Fruit fly (Drosophila melanogaster) whole organism, wandering third instar larva: ENCODE results near the gene jvl.

Experiments used
- Abd-B ChIP-seq: fragments of >200 bp; optimal IDR thresholded peaks from 2 replicates; lab custom pipeline; 2017; ENCODE audit warnings: missing biosample characterization, missing genetic modification characterization
- CG32264 ChIP-seq: fragments of 200-800 bp; sonication (Bioruptor generic); optimal IDR thresholded peaks from 2 replicates; lab custom pipeline; 2016; ENCODE audit warnings: missing biosample characterization, missing genetic modification characterization
- CG9705 ChIP-seq: fragments of 200-800 bp; sonication (Bioruptor generic); optimal IDR thresholded peaks from 2 replicates; lab custom pipeline; 2018; ENCODE audit warnings: missing biosample characterization, mild to moderate bottlenecking, missing genetic modification characterization
- CrebA ChIP-seq: fragments of 200-800 bp; sonication (Bioruptor generic); optimal IDR thresholded peaks from 2 replicates; lab custom pipeline; 2016; ENCODE audit warnings: missing biosample characterization, mild to moderate bottlenecking, missing genetic modification characterization, borderline replicate concordance
- Dif ChIP-seq: fragments of 200-275, 200-300 bp; sonication (Bioruptor generic); optimal IDR thresholded peaks from 2 replicates; lab custom pipeline; 2018; ENCODE audit warnings: missing biosample characterization, missing genetic modification characterization; ENCODE audit not compliant: partially characterized antibody
- GATAd ChIP-seq: sonication (Bioruptor generic); optimal IDR thresholded peaks from 2 replicates; lab custom pipeline; 2016; ENCODE audit warnings: missing biosample characterization, missing genetic modification characterization
- HLH106 ChIP-seq: fragments of 200-800 bp; optimal IDR thresholded peaks from 3 replicates; lab custom pipeline; 2019; ENCODE audit warnings: missing biosample characterization, mild to moderate bottlenecking, missing genetic modification characterization, moderate library complexity
- Hnf4 ChIP-seq: fragments of 200-800 bp; sonication (Bioruptor generic); optimal IDR thresholded peaks from 2 replicates; lab custom pipeline; 2016; ENCODE audit warnings: missing biosample characterization, mild to moderate bottlenecking, missing genetic modification characterization
- Hr78 ChIP-seq: fragments of >200 bp; optimal IDR thresholded peaks from 2 replicates; lab custom pipeline; 2017; ENCODE audit warnings: missing biosample characterization, missing genetic modification characterization
- Hr83 ChIP-seq: fragments of 200-300 bp; sonication (Bioruptor generic); optimal IDR thresholded peaks from 2 replicates; lab custom pipeline; 2016; ENCODE audit warnings: missing biosample characterization, mild to moderate bottlenecking, missing genetic modification characterization, moderate library complexity; ENCODE audit not compliant: poor library complexity, severe bottlenecking
- Mio ChIP-seq: sonication (Bioruptor generic); optimal IDR thresholded peaks from 2 replicates; lab custom pipeline; 2016; ENCODE audit warnings: missing biosample characterization, missing genetic modification characterization
- Myc ChIP-seq: fragments of >200 bp; optimal IDR thresholded peaks from 2 replicates; lab custom pipeline; 2017
- N ChIP-seq: fragments of >200 bp; optimal IDR thresholded peaks from 2 replicates; lab custom pipeline; 2018; ENCODE audit warnings: missing biosample characterization, missing external identifiers, missing genetic modification characterization
- OdsH ChIP-seq: fragments of 200-800 bp; sonication (Bioruptor generic); optimal IDR thresholded peaks from 2 replicates; lab custom pipeline; 2016; ENCODE audit warnings: missing biosample characterization, mild to moderate bottlenecking, missing genetic modification characterization
- Rel ChIP-seq, 2 experiments: fragments of 200-800 bp; sonication (Bioruptor generic) in 1 of 2; optimal IDR thresholded peaks; 2 replicates in 1 of 2; 3 replicates in 1 of 2; lab custom pipeline; 2016 to 2019; ENCODE audit warnings: mild to moderate bottlenecking in 2 of 2, missing biosample characterization in 2 of 2, missing genetic modification characterization in 2 of 2, moderate library complexity in 1 of 2
- Sp1 ChIP-seq: fragments of 200-800 bp; sonication (Bioruptor generic); optimal IDR thresholded peaks from 3 replicates; lab custom pipeline; 2019; ENCODE audit warnings: missing biosample characterization, mild to moderate bottlenecking, missing genetic modification characterization, moderate library complexity
- Vsx2 ChIP-seq: fragments of 200-300, 225-300 bp; sonication (Bioruptor generic); optimal IDR thresholded peaks from 2 replicates; lab custom pipeline; 2018; ENCODE audit warnings: missing biosample characterization, missing genetic modification characterization; ENCODE audit not compliant: partially characterized antibody
- brk ChIP-seq: fragments of 200-800 bp; sonication (Bioruptor generic); optimal IDR thresholded peaks from 2 replicates; lab custom pipeline; 2016; ENCODE audit warnings: missing biosample characterization, mild to moderate bottlenecking, missing genetic modification characterization
- dl ChIP-seq, 2 experiments: fragments of 175-275, 200-275 bp in 1 of 2; fragments of 200-275 bp in 1 of 2; sonication (Bioruptor generic); optimal IDR thresholded peaks; lab custom pipeline; 2018; ENCODE audit warnings: mild to moderate bottlenecking in 2 of 2, missing biosample characterization in 2 of 2, missing genetic modification characterization in 2 of 2, moderate library complexity in 2 of 2; ENCODE audit not compliant: partially characterized antibody in 2 of 2, insufficient read depth in 1 of 2
- dmrt93B ChIP-seq: fragments of 200-800 bp; sonication (Bioruptor generic); optimal IDR thresholded peaks from 2 replicates; lab custom pipeline; 2018; ENCODE audit warnings: missing biosample characterization, mild to moderate bottlenecking, missing genetic modification characterization
- dsf ChIP-seq: sonication (Bioruptor generic); optimal IDR thresholded peaks from 2 replicates; lab custom pipeline; 2016; ENCODE audit warnings: missing biosample characterization, missing genetic modification characterization, borderline replicate concordance
- ey ChIP-seq: fragments of 200-800 bp; sonication (Bioruptor generic); optimal IDR thresholded peaks from 2 replicates; lab custom pipeline; 2016; ENCODE audit warnings: missing biosample characterization, missing genetic modification characterization
- foxo ChIP-seq, 2 experiments: fragments of 200-800 bp; sonication (Bioruptor generic); optimal IDR thresholded peaks; 2 replicates in 1 of 2; 3 replicates in 1 of 2; lab custom pipeline; 2016 to 2017; ENCODE audit warnings: missing biosample characterization in 2 of 2, missing genetic modification characterization in 2 of 2
- h ChIP-seq: fragments of 200-800 bp; sonication (Bioruptor generic); optimal IDR thresholded peaks from 3 replicates; lab custom pipeline; 2016; ENCODE audit warnings: missing biosample characterization, mild to moderate bottlenecking, missing genetic modification characterization
- jim ChIP-seq: fragments of 175-275, 200-325 bp; sonication (Bioruptor generic); optimal IDR thresholded peaks from 2 replicates; lab custom pipeline; 2016; ENCODE audit warnings: missing biosample characterization, mild to moderate bottlenecking, missing genetic modification characterization
- lola ChIP-seq: fragments of >200 bp; optimal IDR thresholded peaks from 2 replicates; lab custom pipeline; 2017; ENCODE audit warnings: missing biosample characterization, missing genetic modification characterization
- pan ChIP-seq: fragments of >200 bp; optimal IDR thresholded peaks from 2 replicates; lab custom pipeline; 2017
- psq ChIP-seq: fragments of 200-800 bp; sonication (Bioruptor generic); optimal IDR thresholded peaks from 3 replicates; lab custom pipeline; 2017; ENCODE audit warnings: missing biosample characterization, mild to moderate bottlenecking, missing genetic modification characterization, moderate library complexity
- rgr ChIP-seq: fragments of 200-800 bp; sonication (Bioruptor generic); optimal IDR thresholded peaks from 3 replicates; lab custom pipeline; 2016; ENCODE audit warnings: missing biosample characterization, mild to moderate bottlenecking, missing genetic modification characterization
- sage ChIP-seq: fragments of 200-800 bp; sonication (Bioruptor generic); optimal IDR thresholded peaks from 2 replicates; lab custom pipeline; 2016; ENCODE audit warnings: missing biosample characterization, mild to moderate bottlenecking, missing genetic modification characterization
- tai ChIP-seq: sonication (Bioruptor generic); optimal IDR thresholded peaks from 2 replicates; lab custom pipeline; 2016; ENCODE audit warnings: missing biosample characterization, missing genetic modification characterization
- usp ChIP-seq: fragments of >200 bp; optimal IDR thresholded peaks from 2 replicates; lab custom pipeline; 2017; ENCODE audit warnings: missing biosample characterization, missing genetic modification characterization
- woc ChIP-seq: sonication (Bioruptor generic); optimal IDR thresholded peaks from 2 replicates; lab custom pipeline; 2016; ENCODE audit warnings: missing biosample characterization, mild to moderate bottlenecking, missing genetic modification characterization

The jvl gene

DNA sequence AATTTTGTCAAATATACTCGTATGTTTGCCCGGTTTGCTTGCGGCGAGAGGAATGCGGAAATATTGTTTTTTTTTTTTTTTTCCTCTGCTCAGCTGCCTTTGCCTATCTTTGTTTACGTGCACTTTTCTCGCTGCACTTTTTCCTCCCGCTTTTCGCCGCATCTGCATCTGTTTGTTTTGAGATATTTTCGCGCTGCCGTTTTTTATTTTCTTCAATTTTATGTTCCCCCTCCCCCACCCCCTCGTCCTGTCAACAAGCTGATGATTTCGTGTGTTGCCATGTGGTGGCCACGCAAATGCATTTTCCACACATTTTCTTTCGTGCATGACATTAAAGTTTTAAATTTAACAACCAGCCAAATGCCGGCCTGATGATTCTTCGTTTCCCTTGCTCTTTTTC lies 14.7 kb downstream of the jvl start:
- TF ChIP-seq N (GFP tag; lab: Kevin White, UChicago), result no peak

- no peak for TF ChIP-seq Vsx2 (GFP tag; lab: Kevin White, UChicago)
- TF ChIP-seq pan, result no peak
- TF ChIP-seq brk (GFP tag; lab: Kevin White, UChicago), result no peak
- no peak for TF ChIP-seq Hr83 (GFP tag; lab: Kevin White, UChicago)
- no peak for TF ChIP-seq OdsH (GFP tag; lab: Kevin White, UChicago)
- TF ChIP-seq Sp1 (GFP tag; lab: Kevin White, UChicago), result no peak
- TF ChIP-seq Rel (GFP tag; optimal IDR thresholded peaks at IDR 0.05; lab: Kevin White, UChicago), result no peak
- no peak for TF ChIP-seq Rel (tag; optimal IDR thresholded peaks at IDR 0.05; lab: Kevin White, UChicago)
- TF ChIP-seq h, result no peak
- TF ChIP-seq foxo (GFP tag; optimal IDR thresholded peaks at IDR 0.05; lab: Kevin White, UChicago), result no peak
- no peak for TF ChIP-seq dmrt93B (GFP tag; lab: Kevin White, UChicago)
- TF ChIP-seq HLH106, result no peak
- TF ChIP-seq usp, result no peak
Measured at dm6 chr3R:14758331-14758730, 16.9 kb downstream of the jvl start.

DNA sequence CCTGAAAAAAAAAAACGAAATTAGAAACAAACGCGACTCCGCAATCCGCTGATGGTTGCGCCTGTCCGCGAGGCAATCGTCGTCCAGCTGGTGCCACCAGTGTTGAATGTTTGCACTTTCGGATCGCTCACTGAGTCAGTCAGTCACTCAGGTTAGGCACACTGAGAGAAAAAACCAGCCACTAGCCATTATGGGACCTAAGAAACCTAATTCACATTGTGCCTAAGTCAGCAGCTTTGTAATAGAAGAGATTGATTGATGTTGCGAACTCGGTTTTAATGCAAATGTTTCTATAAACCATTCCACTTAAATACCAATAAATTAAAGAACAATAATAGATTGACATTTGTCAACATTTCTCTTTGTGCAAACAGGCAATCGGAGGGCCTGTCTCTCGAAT lies 19.7 kb downstream of the jvl start:
- TF ChIP-seq Mio (GFP tag; lab: Kevin White, UChicago) (no peak), Hr83 (GFP tag; lab: Kevin White, UChicago) (no peak), Hr78 (no peak), CG32264 (GFP tag; lab: Kevin White, UChicago) (no peak), Myc (lab: Kevin White, UChicago) (no peak), Hnf4 (GFP tag; lab: Kevin White, UChicago) (no peak)
- TF ChIP-seq, all 38 proteins: peak for 0

- TF ChIP-seq pan (no peak), GATAd (no peak), ey (GFP tag; lab: Kevin White, UChicago) (no peak), lola (no peak), Dif (GFP tag; lab: Kevin White, UChicago) (no peak), woc (no peak), Abd-B (GFP tag; lab: Kevin White, UChicago) (no peak), OdsH (GFP tag; lab: Kevin White, UChicago) (no peak), Hr83 (GFP tag; lab: Kevin White, UChicago) (no peak), foxo (GFP tag; optimal IDR thresholded peaks at IDR 0.05; lab: Kevin White, UChicago) (no peak), Mio (GFP tag; lab: Kevin White, UChicago) (no peak), dl (GFP tag; optimal IDR thresholded peaks at IDR 0.05; lab: Kevin White, UChicago; ENCODE audit: insufficient read depth in 1 of 2, partially characterized antibody in 2 of 2) (no peak), usp (no peak), tai (GFP tag; lab: Kevin White, UChicago) (no peak), CG32264 (GFP tag; lab: Kevin White, UChicago) (no peak), psq (GFP tag; lab: Kevin White, UChicago) (no peak), Sp1 (GFP tag; lab: Kevin White, UChicago) (no peak), rgr (GFP tag; lab: Kevin White, UChicago) (no peak)
- TF ChIP-seq, all 38 proteins: peak for 0
Measured at dm6 chr3R:14763487-14763886, 22.1 kb downstream of the jvl start.

- TF ChIP-seq CrebA (GFP tag; lab: Kevin White, UChicago), result no peak
- TF ChIP-seq woc, result no peak
- TF ChIP-seq CG9705 (GFP tag; lab: Kevin White, UChicago), result no peak
- TF ChIP-seq HLH106, result no peak
- no peak for TF ChIP-seq Myc (lab: Kevin White, UChicago)
- TF ChIP-seq Hr78, result no peak
- no peak for TF ChIP-seq N (GFP tag; lab: Kevin White, UChicago)
- TF ChIP-seq dsf (GFP tag; lab: Kevin White, UChicago), result no peak
- TF ChIP-seq brk (GFP tag; lab: Kevin White, UChicago), result no peak
- TF ChIP-seq sage (GFP tag; lab: Kevin White, UChicago), result no peak
- no peak for TF ChIP-seq Dif (GFP tag; lab: Kevin White, UChicago)
- TF ChIP-seq lola, result no peak
- no peak for TF ChIP-seq rgr (GFP tag; lab: Kevin White, UChicago)
- no peak for TF ChIP-seq jim (GFP tag; lab: Kevin White, UChicago)
- no peak for TF ChIP-seq psq (GFP tag; lab: Kevin White, UChicago)
Measured at dm6 chr3R:14764131-14764530, 22.7 kb downstream of the jvl start.
